Fruit fly (Drosophila melanogaster): Measurements from ENCODE around the gene CG32655.

Gene CG32655

DNA sequence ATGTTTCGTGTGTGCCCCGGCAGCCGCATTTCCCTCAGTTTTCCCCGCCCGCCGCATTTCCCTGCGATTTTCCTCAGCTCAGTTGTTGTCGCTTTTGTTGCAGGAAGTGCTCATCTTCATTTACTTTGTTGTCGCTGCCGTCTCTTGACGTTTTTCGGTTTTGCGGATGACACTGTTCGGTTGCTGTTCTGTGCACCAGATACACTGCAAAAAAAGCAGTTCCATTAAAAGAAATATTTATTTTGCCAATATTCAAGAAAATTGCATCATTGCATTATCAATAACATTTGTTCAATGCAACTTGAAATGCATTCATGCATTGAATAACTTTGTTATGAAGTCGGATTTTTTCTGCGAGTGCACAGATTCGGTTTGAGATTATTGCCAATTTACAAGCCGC is 18.1 kb downstream of the CG32655 start (continued):
- no peak for TF ChIP-seq CG17568 (GFP tag; optimal IDR thresholded peaks at IDR 0.05)
- TF ChIP-seq unpg (GFP tag; optimal IDR thresholded peaks at IDR 0.05) = peak; percentile 63
- no peak for TF ChIP-seq ab (GFP tag; optimal IDR thresholded peaks at IDR 0.05)
- TF ChIP-seq CG18476 (GFP tag; optimal IDR thresholded peaks at IDR 0.05) = no peak
- TF ChIP-seq CG8944 (GFP tag; optimal IDR thresholded peaks at IDR 0.05) = peak; percentile 48
- peak; percentile 60 for TF ChIP-seq sisA (GFP tag; IDR thresholded peaks at IDR 0.05)
- no peak for TF ChIP-seq Elba2 (GFP tag; optimal IDR thresholded peaks at IDR 0.05)
- TF ChIP-seq mam (GFP tag; optimal IDR thresholded peaks at IDR 0.05) = no peak
- TF ChIP-seq CG8478 (optimal IDR thresholded peaks at IDR 0.05) = no peak
- TF ChIP-seq CG7271 (tag; optimal IDR thresholded peaks at IDR 0.05) = peak; percentile 53
- TF ChIP-seq Mad (GFP tag; optimal IDR thresholded peaks at IDR 0.05) = peak; percentile 44
- TF ChIP-seq Fer2 (tag; optimal IDR thresholded peaks at IDR 0.05) = no peak
- no peak for TF ChIP-seq Meics (GFP tag; optimal IDR thresholded peaks at IDR 0.05)
- no peak for TF ChIP-seq Med (GFP tag)
- TF ChIP-seq CG10267 (tag; optimal IDR thresholded peaks at IDR 0.05) = peak; percentile 44
- peak; percentile 38 for TF ChIP-seq CG30431 (GFP tag; optimal IDR thresholded peaks at IDR 0.05)
- TF ChIP-seq CG11093 (GFP tag; IDR thresholded peaks at IDR 0.05) = peak; percentile 42; the same call in 1 of the 3 replicates
- TF ChIP-seq CG8388 (GFP tag; optimal IDR thresholded peaks at IDR 0.05) = peak; percentile 56
- TF ChIP-seq Jarid2 (GFP tag; optimal IDR thresholded peaks at IDR 0.05) = no peak
- no peak for TF ChIP-seq Opbp (GFP tag; IDR thresholded peaks at IDR 0.05; ENCODE audit: partially characterized antibody)
- no peak for TF ChIP-seq Ets97D (GFP tag; optimal IDR thresholded peaks at IDR 0.05)
- peak; percentile 51 for TF ChIP-seq Chrac-16 (GFP tag; optimal IDR thresholded peaks at IDR 0.05)
- TF ChIP-seq CG3838 (GFP tag; optimal IDR thresholded peaks at IDR 0.05) = no peak
- TF ChIP-seq CG12071 (GFP tag; optimal IDR thresholded peaks at IDR 0.05) = no peak
- TF ChIP-seq inv (GFP tag; IDR thresholded peaks at IDR 0.05; ENCODE audit: partially characterized antibody) = no peak
- no peak for TF ChIP-seq Tbp (GFP tag; optimal IDR thresholded peaks at IDR 0.05)
- no peak for TF ChIP-seq CG2129 (GFP tag; IDR thresholded peaks at IDR 0.05; ENCODE audit: partially characterized antibody)
- TF ChIP-seq pzg (GFP tag; optimal IDR thresholded peaks at IDR 0.05) = no peak
- peak; percentile 31 for TF ChIP-seq CG1647 (GFP tag; optimal IDR thresholded peaks at IDR 0.05)
- TF ChIP-seq CG42726 (GFP tag; IDR thresholded peaks at IDR 0.05; ENCODE audit: partially characterized antibody) = no peak
- TF ChIP-seq CG17385 (GFP tag; optimal IDR thresholded peaks at IDR 0.05) = peak; percentile 1
- TF ChIP-seq Hr51 (GFP tag; optimal IDR thresholded peaks at IDR 0.05) = peak in 1 of 2 experiments; percentile 29
- no peak for TF ChIP-seq ftz-f1 (GFP tag; optimal IDR thresholded peaks at IDR 0.05)
- peak; percentile 26 for TF ChIP-seq D19A (tag; optimal IDR thresholded peaks at IDR 0.05)
- TF ChIP-seq HLHmδ (GFP tag; optimal IDR thresholded peaks at IDR 0.05) = no peak
- no peak for TF ChIP-seq ro (GFP tag; IDR thresholded peaks at IDR 0.05)
- no peak for TF ChIP-seq fd64A (GFP tag; optimal IDR thresholded peaks at IDR 0.05)
- no peak for TF ChIP-seq HHEX (GFP tag; optimal IDR thresholded peaks at IDR 0.05)
- TF ChIP-seq CG13894 (tag; optimal IDR thresholded peaks at IDR 0.05) = no peak
- no peak for TF ChIP-seq CG34376 (GFP tag; optimal IDR thresholded peaks at IDR 0.05)
- peak; percentile 68; the same call in 2 of the 3 replicates for TF ChIP-seq ci (GFP tag; IDR thresholded peaks at IDR 0.05)
- TF ChIP-seq H15 (GFP tag; IDR thresholded peaks at IDR 0.05) = 0 out of 3 replicates have a peak, but pooled peaks have one; percentile 18
- no peak for TF ChIP-seq schlank (tag; optimal IDR thresholded peaks at IDR 0.05)
- no peak for TF ChIP-seq CG10431 (GFP tag; optimal IDR thresholded peaks at IDR 0.05)
- TF ChIP-seq CG16813 (GFP tag; IDR thresholded peaks at IDR 0.05; ENCODE audit: partially characterized antibody) = no peak
- no peak for TF ChIP-seq CG15011 (GFP tag; optimal IDR thresholded peaks at IDR 0.05)
- TF ChIP-seq CG6683 (GFP tag; optimal IDR thresholded peaks at IDR 0.05) = no peak
- TF ChIP-seq Awh (GFP tag; IDR thresholded peaks at IDR 0.05) = 0 out of 2 replicates have a peak, but pooled peaks have one; percentile 23
- peak; percentile 62 for TF ChIP-seq CG12236 (GFP tag; optimal IDR thresholded peaks at IDR 0.05)
- no peak for TF ChIP-seq MBD-R2 (GFP tag; IDR thresholded peaks at IDR 0.05)
- no peak for TF ChIP-seq CG1233 (GFP tag; optimal IDR thresholded peaks at IDR 0.05)

Measured in whole organism, embryonic.